Fruit fly (Drosophila melanogaster) whole organism, embryonic: ENCODE results near the gene Pp1-13C.

Experiments used
- Adf1 ChIP-seq: fragments of 200-800 bp; sonication (Bioruptor generic); IDR thresholded peaks from 2 replicates; pipeline ENCODE4 v1.3.6; 2022; ENCODE audit warnings: missing biosample characterization, missing genetic modification characterization
- Antp ChIP-seq: fragments of 200-800 bp; sonication (Bioruptor generic); optimal IDR thresholded peaks from 3 replicates; lab custom pipeline; 2016; ENCODE audit warnings: missing biosample characterization, missing genetic modification characterization
- Atf6 ChIP-seq: fragments of 200-800 bp; sonication (Bioruptor generic); IDR thresholded peaks from 2 replicates; pipeline ENCODE4 v1.3.6; 2022; ENCODE audit warnings: missing biosample characterization, missing genetic modification characterization
- B-H1 ChIP-seq: fragments of 200-800 bp; sonication (Bioruptor generic); IDR thresholded peaks from 3 replicates; pipeline ENCODE4 v1.3.6; 2022; ENCODE audit warnings: missing biosample characterization, missing genetic modification characterization
- CG10209 ChIP-seq: fragments of 200-800 bp; sonication (Bioruptor generic); optimal IDR thresholded peaks from 3 replicates; lab custom pipeline; 2017; ENCODE audit warnings: missing biosample characterization, mild to moderate bottlenecking, missing genetic modification characterization, missing genetic modification reagents
- CG10274 ChIP-seq: fragments of 200-800 bp; sonication (Bioruptor generic); optimal IDR thresholded peaks from 3 replicates; lab custom pipeline; 2017; ENCODE audit warnings: missing biosample characterization, mild to moderate bottlenecking, missing genetic modification characterization
- CG12391 ChIP-seq: fragments of 200-800 bp; sonication (Bioruptor generic); optimal IDR thresholded peaks from 3 replicates; lab custom pipeline; 2018; ENCODE audit warnings: missing biosample characterization, mild to moderate bottlenecking, missing genetic modification characterization, moderate library complexity
- CG13287 ChIP-seq: fragments of 200-800 bp; sonication (Bioruptor generic); IDR thresholded peaks from 2 replicates; pipeline ENCODE4 v1.3.6; 2022; ENCODE audit warnings: missing biosample characterization, missing genetic modification characterization; ENCODE audit not compliant: partially characterized antibody
- CG13624 ChIP-seq: fragments of 200-800 bp; sonication (Bioruptor generic); optimal IDR thresholded peaks from 2 replicates; lab custom pipeline; 2016; ENCODE audit warnings: missing biosample characterization, missing genetic modification characterization
- CG1647 ChIP-seq: fragments of 200-800 bp; sonication (Bioruptor generic); optimal IDR thresholded peaks from 3 replicates; lab custom pipeline; 2016; ENCODE audit warnings: missing biosample characterization, missing genetic modification characterization
- CG2678 ChIP-seq: fragments of 200-800 bp; sonication (Bioruptor generic); optimal IDR thresholded peaks from 3 replicates; lab custom pipeline; 2019; ENCODE audit warnings: missing biosample characterization, mild to moderate bottlenecking, missing genetic modification characterization, moderate library complexity
- CG4404 ChIP-seq: fragments of 200-800 bp; sonication (Bioruptor generic); IDR thresholded peaks from 2 replicates; pipeline ENCODE4 v1.3.6; 2022; ENCODE audit warnings: missing biosample characterization, missing genetic modification characterization
- CG6175 ChIP-seq: fragments of 200-800 bp; sonication (Bioruptor generic); IDR thresholded peaks from 3 replicates; pipeline ENCODE4 v1.3.6; 2022; ENCODE audit warnings: missing biosample characterization, missing genetic modification characterization
- CG9437 ChIP-seq: fragments of 200-800 bp; sonication (Bioruptor generic); optimal IDR thresholded peaks from 2 replicates; lab custom pipeline; 2018; ENCODE audit warnings: missing biosample characterization, mild to moderate bottlenecking, missing genetic modification characterization
- CoRest ChIP-seq: fragments of 200-800 bp; sonication (Bioruptor generic); optimal IDR thresholded peaks from 3 replicates; lab custom pipeline; 2018; ENCODE audit warnings: missing biosample characterization, mild to moderate bottlenecking, missing genetic modification characterization, moderate library complexity
- Deaf1 ChIP-seq: fragments of 200-800 bp; optimal IDR thresholded peaks from 3 replicates; lab custom pipeline; 2019; ENCODE audit warnings: missing biosample characterization, mild to moderate bottlenecking, missing genetic modification characterization, moderate library complexity
- Drgx ChIP-seq: fragments of 200-800 bp; sonication (Bioruptor generic); IDR thresholded peaks from 2 replicates; pipeline ENCODE4 v1.3.6; 2022; ENCODE audit warnings: missing biosample characterization, missing genetic modification characterization
- Ets65A ChIP-seq: fragments of 200-800 bp; sonication (Bioruptor generic); peaks from one replicate; lab custom pipeline; 2016; ENCODE audit warnings: missing biosample characterization, missing genetic modification characterization
- Fer1 ChIP-seq: fragments of 200-800 bp; sonication (Bioruptor generic); optimal IDR thresholded peaks from 2 replicates; lab custom pipeline; 2017; ENCODE audit warnings: missing biosample characterization, mild to moderate bottlenecking, missing genetic modification characterization
- H15 ChIP-seq: fragments of 200-800 bp; sonication (Bioruptor generic); IDR thresholded peaks from 3 replicates; pipeline ENCODE4 v1.3.6; 2022; ENCODE audit warnings: missing biosample characterization, missing genetic modification characterization
- HLHmδ ChIP-seq: fragments of 200-800 bp; sonication (Bioruptor generic); optimal IDR thresholded peaks from 2 replicates; lab custom pipeline; 2018; ENCODE audit warnings: missing biosample characterization, mild to moderate bottlenecking, missing genetic modification characterization, moderate library complexity
- Hr39 ChIP-seq: fragments of >200 bp; optimal IDR thresholded peaks from 2 replicates; lab custom pipeline; 2017
- Hr51 ChIP-seq, 2 experiments: fragments of 200-800 bp; sonication (Bioruptor generic); optimal IDR thresholded peaks; 2 replicates in 1 of 2; 3 replicates in 1 of 2; lab custom pipeline; 2016 to 2018; ENCODE audit warnings: missing biosample characterization in 2 of 2, missing genetic modification characterization in 2 of 2, mild to moderate bottlenecking in 1 of 2, moderate library complexity in 1 of 2
- Max ChIP-seq: fragments of 200-800 bp; sonication (Bioruptor generic); optimal IDR thresholded peaks from 2 replicates; lab custom pipeline; 2016; ENCODE audit warnings: missing biosample characterization, mild to moderate bottlenecking, missing genetic modification characterization
- Meics ChIP-seq: fragments of 200-800 bp; sonication (Bioruptor generic); optimal IDR thresholded peaks from 2 replicates; lab custom pipeline; 2017; ENCODE audit warnings: missing biosample characterization, mild to moderate bottlenecking, missing genetic modification characterization
- Rfx ChIP-seq: fragments of 200-800 bp; sonication (Bioruptor generic); IDR thresholded peaks from 2 replicates; pipeline ENCODE4 v1.3.6; 2022; ENCODE audit warnings: missing biosample characterization, missing genetic modification characterization
- Stat92E ChIP-seq, 3 experiments: fragments of >200 bp in 2 of 3; fragments of 200-800 bp in 1 of 3; sonication (Bioruptor generic) in 1 of 3; optimal IDR thresholded peaks; 2 replicates each; lab custom pipeline; 2017 to 2019; ENCODE audit warnings: missing biosample characterization in 3 of 3, missing genetic modification characterization in 3 of 3, mild to moderate bottlenecking in 1 of 3, moderate library complexity in 1 of 3
- Trl ChIP-seq, 3 experiments: fragments of >200 bp in 2 of 3; fragments of 200-800 bp in 1 of 3; sonication (Bioruptor generic) in 1 of 3; optimal IDR thresholded peaks; 2 replicates in 1 of 3; 3 replicates in 2 of 3; lab custom pipeline; 2016 to 2017; ENCODE audit warnings: missing biosample characterization in 1 of 3, missing genetic modification characterization in 1 of 3
- ase ChIP-seq: fragments of 200-800 bp; sonication (Bioruptor generic); IDR thresholded peaks from 3 replicates; pipeline ENCODE4 v1.3.6; 2022; ENCODE audit warnings: missing biosample characterization, missing genetic modification characterization
- bsh ChIP-seq, 2 experiments: fragments of 200-800 bp; sonication (Bioruptor generic); optimal IDR thresholded peaks; 2 replicates each; lab custom pipeline; 2017 to 2018; ENCODE audit warnings: mild to moderate bottlenecking in 2 of 2, missing biosample characterization in 2 of 2, missing genetic modification characterization in 2 of 2, moderate library complexity in 1 of 2
- crol ChIP-seq: fragments of 200-800 bp; sonication (Bioruptor generic); IDR thresholded peaks from 2 replicates; pipeline ENCODE4 v1.3.6; 2022; ENCODE audit warnings: missing biosample characterization, missing genetic modification characterization
- dysf ChIP-seq: fragments of 200-800 bp; sonication (Bioruptor generic); IDR thresholded peaks from 3 replicates; pipeline ENCODE4 v1.3.6; 2022; ENCODE audit warnings: missing biosample characterization, missing genetic modification characterization
- fu2 ChIP-seq: fragments of 200-800 bp; sonication (Bioruptor generic); optimal IDR thresholded peaks from 2 replicates; lab custom pipeline; 2016; ENCODE audit warnings: missing biosample characterization, missing genetic modification characterization
- gfzf ChIP-seq: fragments of 200-800 bp; sonication (Bioruptor generic); optimal IDR thresholded peaks from 2 replicates; lab custom pipeline; 2016; ENCODE audit warnings: missing biosample characterization, mild to moderate bottlenecking, missing genetic modification characterization, moderate library complexity
- her ChIP-seq: fragments of 200-800 bp; sonication (Bioruptor generic); optimal IDR thresholded peaks from 2 replicates; lab custom pipeline; 2016; ENCODE audit warnings: missing biosample characterization, missing genetic modification characterization
- ken ChIP-seq: fragments of 200-800 bp; sonication (Bioruptor generic); IDR thresholded peaks from 3 replicates; pipeline ENCODE4 v1.3.6; 2022; ENCODE audit warnings: missing biosample characterization, missing genetic modification characterization
- lab ChIP-seq: fragments of 200-800 bp; sonication (Bioruptor generic); optimal IDR thresholded peaks from 3 replicates; lab custom pipeline; 2017; ENCODE audit warnings: missing biosample characterization, missing genetic modification characterization, mild to moderate bottlenecking, moderate library complexity, missing genetic modification reagents
- odd ChIP-seq: fragments of 200-800 bp; sonication (Bioruptor generic); optimal IDR thresholded peaks from 2 replicates; lab custom pipeline; 2017; ENCODE audit warnings: missing biosample characterization, mild to moderate bottlenecking, missing genetic modification characterization
- p53 ChIP-seq: fragments of 200-800 bp; sonication (Bioruptor generic); optimal IDR thresholded peaks from 2 replicates; lab custom pipeline; 2016; ENCODE audit warnings: missing biosample characterization, missing genetic modification characterization
- repo ChIP-seq: fragments of 200-800 bp; sonication (Bioruptor generic); optimal IDR thresholded peaks from 2 replicates; lab custom pipeline; 2016; ENCODE audit warnings: missing biosample characterization, missing genetic modification characterization
- sens ChIP-seq: fragments of 200-800 bp; sonication (Bioruptor generic); peaks from one replicate; lab custom pipeline; 2016; ENCODE audit warnings: missing biosample characterization, missing genetic modification characterization
- slbo ChIP-seq: fragments of 200-800 bp; sonication (Bioruptor generic); IDR thresholded peaks from 2 replicates; pipeline ENCODE4 v1.3.6; 2022; ENCODE audit warnings: missing biosample characterization, missing genetic modification characterization
- tgo ChIP-seq: fragments of 200-800 bp; sonication (Bioruptor generic); IDR thresholded peaks from 3 replicates; pipeline ENCODE4 v1.3.6; 2022; ENCODE audit warnings: missing biosample characterization, missing genetic modification characterization
- ttk ChIP-seq: fragments of 200-800 bp; sonication (Bioruptor generic); IDR thresholded peaks from 2 replicates; pipeline ENCODE4 v2.1.2; 2022; ENCODE audit warnings: missing biosample characterization, missing genetic modification characterization

Gene Pp1-13C

DNA sequence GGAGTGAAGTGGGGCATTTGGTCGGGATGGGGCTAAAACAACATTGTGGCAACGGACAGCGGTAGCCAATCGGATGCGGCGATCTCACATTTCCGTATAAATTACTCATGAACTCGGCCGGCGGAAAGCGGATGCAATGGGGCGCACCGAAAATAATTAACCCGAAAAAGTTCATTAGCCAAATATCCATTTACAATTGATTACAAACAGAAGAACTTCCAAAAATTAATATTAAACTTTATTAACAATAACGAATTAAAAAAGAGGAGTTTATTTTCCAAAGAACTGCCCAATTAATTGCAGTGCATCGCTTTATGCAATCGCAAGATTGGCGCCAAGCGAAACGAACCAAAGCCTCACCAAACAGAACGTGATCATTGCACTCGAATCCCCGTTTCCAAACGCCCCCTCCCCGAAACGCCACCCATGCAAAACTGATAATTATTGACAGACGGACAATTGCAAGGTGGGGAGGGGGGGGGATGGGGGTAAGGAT lies 47.0 kb downstream of the Pp1-13C start:
- TF ChIP-seq CG2678 (tag; lab: Kevin White, UChicago) (no peak), Drgx (peak; percentile 59), tgo (GFP tag; lab: Robert Waterston, UW) (no peak)

DNA sequence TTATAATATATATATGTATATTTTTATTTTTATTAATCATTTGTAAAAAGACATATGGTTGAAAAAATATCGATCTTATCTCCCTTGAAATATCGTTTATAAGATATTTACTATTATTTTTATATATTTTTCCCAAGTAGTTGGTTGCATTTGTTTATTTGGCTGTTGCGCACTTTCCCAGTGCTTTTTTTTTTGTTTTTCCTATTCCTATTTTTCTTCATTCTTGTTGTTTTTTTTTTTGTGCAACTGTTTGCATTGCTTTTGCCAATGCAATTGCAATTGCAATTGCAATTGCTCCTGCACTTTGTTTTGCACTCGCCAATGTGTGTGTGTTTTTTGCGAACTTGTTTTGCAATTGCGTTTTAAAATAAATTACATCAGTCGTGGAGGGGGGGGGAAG lies 47.5 kb downstream of the Pp1-13C start:
- TF ChIP-seq Drgx (peak; percentile 55; the same call in 1 of the 2 replicates), fu2 (GFP tag; lab: Kevin White, UChicago) (no peak), bsh (GFP tag; optimal IDR thresholded peaks at IDR 0.05; lab: Kevin White, UChicago) (peak in 1 of 2 experiments; percentile 25)
- TF ChIP-seq, all 482 proteins: peak for 2

DNA sequence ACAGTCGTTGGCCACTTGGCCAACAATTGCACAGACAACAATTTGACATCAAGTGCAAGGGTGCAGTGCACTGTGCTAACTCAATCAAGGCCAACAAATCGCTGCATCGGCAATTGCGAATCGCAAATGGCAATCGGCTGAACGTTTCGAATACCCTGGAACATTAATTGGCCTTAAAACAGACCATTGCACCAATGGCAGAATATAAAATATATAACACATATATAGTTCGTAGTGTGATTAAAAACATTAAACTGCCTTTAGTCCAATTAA lies 48.0 kb downstream of the Pp1-13C start:
- no peak for TF ChIP-seq CG13287 (GFP tag; lab: Robert Waterston, UW)
- TF ChIP-seq CG12391 (tag; lab: Kevin White, UChicago), result no peak
- TF ChIP-seq CG6175, result no peak
- TF ChIP-seq CG10274 (GFP tag; lab: Kevin White, UChicago), result no peak
- peak; percentile 5 for TF ChIP-seq Hr39 (lab: Kevin White, UChicago)
- no peak for TF ChIP-seq her (GFP tag; lab: Kevin White, UChicago)
- no peak for TF ChIP-seq B-H1 (GFP tag; lab: Robert Waterston, UW)
- TF ChIP-seq ase (GFP tag; lab: Robert Waterston, UW), result no peak

DNA sequence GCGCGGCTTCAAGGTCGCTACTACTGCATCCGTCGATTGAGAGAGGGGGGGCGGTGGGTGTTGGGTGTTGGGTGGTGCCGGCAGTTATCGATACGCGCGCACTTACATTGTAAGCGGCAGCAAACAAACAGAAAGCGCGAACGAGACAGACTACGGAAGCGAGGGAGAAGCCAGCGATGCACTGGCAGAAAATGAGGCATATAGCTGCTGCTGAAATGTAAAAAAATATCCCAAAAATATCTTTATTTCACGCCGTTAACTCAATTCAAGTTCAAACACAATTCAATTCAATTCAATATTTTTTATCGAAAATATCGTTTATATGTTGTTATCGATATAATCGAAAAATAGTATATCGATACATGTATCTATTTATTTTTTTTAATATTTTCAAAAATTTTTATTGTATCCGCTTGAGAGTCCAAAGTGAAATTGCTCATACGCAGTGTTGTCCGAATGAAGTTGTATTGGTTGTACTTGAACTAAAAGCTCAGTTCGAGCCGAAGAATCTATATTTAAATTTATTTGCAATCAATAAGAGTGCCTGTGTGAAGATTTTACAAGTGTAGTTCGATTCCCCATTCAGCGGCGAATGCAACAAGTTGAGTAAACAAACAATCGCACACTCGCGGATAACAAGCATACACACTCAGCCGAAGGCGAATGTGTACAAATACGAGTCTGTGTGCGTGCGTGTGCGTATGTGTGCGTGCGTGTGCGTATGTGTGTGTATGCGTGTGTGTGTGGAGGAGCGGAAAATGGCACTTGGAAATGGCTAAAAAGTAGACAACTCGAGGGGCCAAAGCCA lies 48.6 kb downstream of the Pp1-13C start:
- TF ChIP-seq dysf (GFP tag; lab: Robert Waterston, UW) (0 out of 3 replicates have a peak, but pooled peaks have one; percentile 21), Hr51 (GFP tag; optimal IDR thresholded peaks at IDR 0.05; lab: Kevin White, UChicago) (peak in 1 of 2 experiments; percentile 60), slbo (peak; percentile 47; the same call in 1 of the 2 replicates), crol (GFP tag; lab: Robert Waterston, UW) (peak; percentile 26; the same call in 1 of the 2 replicates), Adf1 (GFP tag; lab: Robert Waterston, UW) (no peak), CG13624 (GFP tag; lab: Kevin White, UChicago) (no peak), CG9437 (peak; percentile 27), CG10209 (GFP tag; lab: Kevin White, UChicago) (peak; percentile 12), Antp (GFP tag; lab: Kevin White, UChicago) (no peak), gfzf (no peak), Trl (optimal IDR thresholded peaks at IDR 0.05; lab: Kevin White, UChicago) (peak in 1 of 2 experiments; percentile 6), Trl (GFP tag; optimal IDR thresholded peaks at IDR 0.05; lab: Kevin White, UChicago) (no peak), ttk (GFP tag; lab: Robert Waterston, UW) (peak; percentile 40; the same call in 1 of the 2 replicates), Max (GFP tag; lab: Kevin White, UChicago) (no peak), Stat92E (GFP tag; optimal IDR thresholded peaks at IDR 0.05; lab: Kevin White, UChicago) (peak in 1 of 3 experiments; percentile 42), Rfx (GFP tag; lab: Robert Waterston, UW) (peak; percentile 49), odd (GFP tag; lab: Kevin White, UChicago) (peak; percentile 37), p53 (no peak), CG1647 (no peak), lab (GFP tag; lab: Kevin White, UChicago) (no peak), CG4404 (GFP tag; lab: Robert Waterston, UW) (no peak), repo (no peak), H15 (no peak), Deaf1 (no peak), Ets65A (GFP tag; lab: Kevin White, UChicago) (peak; percentile 52), sens (GFP tag; lab: Kevin White, UChicago) (peak; percentile 90), Meics (GFP tag; lab: Kevin White, UChicago) (peak; percentile 13), ken (GFP tag; lab: Robert Waterston, UW) (0 out of 3 replicates have a peak, but pooled peaks have one; percentile 33), Atf6 (no peak), Fer1 (peak; percentile 2), CoRest (tag; lab: Kevin White, UChicago) (peak; percentile 54), HLHmδ (GFP tag; lab: Kevin White, UChicago) (no peak)
